Worm (Caenorhabditis elegans) whole organism, L2 larva: ENCODE measurements around the gene Y111B2A.21.

Experiments
- F13H6.1 ChIP-seq: sonication (generic microtip); optimal IDR thresholded peaks from 2 replicates; lab custom pipeline; 2016; ENCODE audit warnings: missing genetic modification characterization, missing compliant biosample characterization
- R02D3.7 ChIP-seq: fragments of 150-350 bp; optimal IDR thresholded peaks from 2 replicates; lab custom pipeline; 2014; ENCODE audit warnings: missing biosample characterization, missing genetic modification characterization
- Y55F3AM.14 ChIP-seq: fragments of 200-800 bp; sonication (Bioruptor generic); optimal IDR thresholded peaks from 2 replicates; lab custom pipeline; 2018; ENCODE audit warnings: mild to moderate bottlenecking, missing genetic modification characterization, missing compliant biosample characterization
- ZK546.5 ChIP-seq: sonication (generic microtip); optimal IDR thresholded peaks from 2 replicates; lab custom pipeline; 2017; ENCODE audit warnings: missing biosample characterization, missing genetic modification characterization
- alr-1 ChIP-seq: fragments of 150-350 bp; optimal IDR thresholded peaks from 2 replicates; lab custom pipeline; 2014; ENCODE audit warnings: missing biosample characterization, missing genetic modification characterization
- aly-2 ChIP-seq: fragments of 150-350 bp; optimal IDR thresholded peaks from 2 replicates; lab custom pipeline; 2014; ENCODE audit warnings: missing biosample characterization, missing genetic modification characterization
- ama-1 ChIP-seq: fragments of 150-350 bp; optimal IDR thresholded peaks from 2 replicates; lab custom pipeline; 2018; ENCODE audit warnings: inconsistent platforms
- ceh-16 ChIP-seq: fragments of 150-350 bp; optimal IDR thresholded peaks from 2 replicates; lab custom pipeline; 2014; ENCODE audit warnings: missing biosample characterization, missing genetic modification characterization
- ceh-82 ChIP-seq: fragments of 150-350 bp; optimal IDR thresholded peaks from 2 replicates; lab custom pipeline; 2014; ENCODE audit warnings: missing biosample characterization, missing genetic modification characterization
- crh-2 ChIP-seq: sonication (generic microtip); optimal IDR thresholded peaks from 2 replicates; lab custom pipeline; 2017; ENCODE audit warnings: missing biosample characterization, missing genetic modification characterization
- elt-1 ChIP-seq: fragments of 150-350 bp; optimal IDR thresholded peaks from 2 replicates; lab custom pipeline; 2014; ENCODE audit warnings: missing biosample characterization, missing genetic modification characterization
- fos-1 ChIP-seq: fragments of 150-350 bp; optimal IDR thresholded peaks from 2 replicates; lab custom pipeline; 2014; ENCODE audit warnings: missing biosample characterization, missing genetic modification characterization
- gmeb-1 ChIP-seq: fragments of 150-350 bp; optimal IDR thresholded peaks from 2 replicates; lab custom pipeline; 2014; ENCODE audit warnings: missing biosample characterization, missing genetic modification characterization
- lin-11 ChIP-seq: fragments of 150-350 bp; sonication (generic microtip); optimal IDR thresholded peaks from 2 replicates; lab custom pipeline; 2014; ENCODE audit warnings: missing biosample characterization, missing genetic modification characterization, inconsistent platforms, mixed read lengths
- lin-13 ChIP-seq: fragments of 150-350 bp; optimal IDR thresholded peaks from 2 replicates; lab custom pipeline; 2014; ENCODE audit warnings: missing biosample characterization, missing genetic modification reagents, missing genetic modification characterization
- lin-39 ChIP-seq: fragments of 150-350 bp; optimal IDR thresholded peaks from 2 replicates; lab custom pipeline; 2014; ENCODE audit warnings: missing biosample characterization, missing genetic modification reagents, missing genetic modification characterization
- lsy-2 ChIP-seq, 2 experiments: fragments of 150-350 bp in 1 of 2; sonication (generic microtip) in 1 of 2; optimal IDR thresholded peaks; 2 replicates each; lab custom pipeline; 2014 to 2017; ENCODE audit warnings: missing biosample characterization in 2 of 2, missing genetic modification characterization in 2 of 2
- mbf-1 ChIP-seq: sonication (generic microtip); optimal IDR thresholded peaks from 2 replicates; lab custom pipeline; 2017; ENCODE audit warnings: missing biosample characterization, missing genetic modification characterization
- mdl-1 ChIP-seq, 2 experiments: fragments of 150-350 bp in 1 of 2; sonication (generic microtip) in 1 of 2; optimal IDR thresholded peaks; 2 replicates each; lab custom pipeline; 2017; ENCODE audit warnings: missing biosample characterization in 2 of 2, missing genetic modification characterization in 2 of 2
- nhr-10 ChIP-seq: sonication (generic microtip); optimal IDR thresholded peaks from 2 replicates; lab custom pipeline; 2017; ENCODE audit warnings: missing biosample characterization, missing genetic modification characterization
- nhr-129 ChIP-seq: fragments of 150-350 bp; optimal IDR thresholded peaks from 2 replicates; lab custom pipeline; 2014; ENCODE audit warnings: missing biosample characterization, missing genetic modification characterization
- nhr-21 ChIP-seq: fragments of 150-350 bp; optimal IDR thresholded peaks from 2 replicates; lab custom pipeline; 2014; ENCODE audit warnings: missing biosample characterization, missing genetic modification characterization
- sma-3 ChIP-seq: sonication (generic microtip); optimal IDR thresholded peaks from 2 replicates; lab custom pipeline; 2016; ENCODE audit warnings: missing genetic modification reagents, missing genetic modification characterization, missing compliant biosample characterization
- snpc-4 ChIP-seq: fragments of 150-350 bp; optimal IDR thresholded peaks from 2 replicates; lab custom pipeline; 2014; ENCODE audit warnings: missing biosample characterization, missing genetic modification characterization
- unc-39 ChIP-seq: fragments of 150-350 bp; optimal IDR thresholded peaks from 2 replicates; lab custom pipeline; 2014; ENCODE audit warnings: missing biosample characterization, missing genetic modification characterization
- unc-62 ChIP-seq: fragments of 150-350 bp; optimal IDR thresholded peaks from 2 replicates; lab custom pipeline; 2014; ENCODE audit warnings: missing biosample characterization, missing genetic modification reagents, missing genetic modification characterization
- ztf-1 ChIP-seq: fragments of 200-800 bp; sonication (Bioruptor generic); conservative IDR thresholded peaks from 2 replicates; pipeline ENCODE4 v1.3.6; 2022; ENCODE audit warnings: missing genetic modification characterization, missing compliant biosample characterization

The Y111B2A.21 gene

ce11 chrIII:12785427-12785826 lies 39.2 kb downstream of the Y111B2A.21 start:
- no peak for TF ChIP-seq F13H6.1 (tag; lab: Kevin White, UChicago)

ce11 chrIII:12788239-12788638 lies 42.0 kb downstream of the Y111B2A.21 start:
- TF ChIP-seq Y55F3AM.14 (no peak), lsy-2 (tag; optimal IDR thresholded peaks at IDR 0.05; lab: Kevin White, UChicago) (no peak), alr-1 (tag; lab: Kevin White, UChicago) (no peak), nhr-21 (no peak)

- no peak for TF ChIP-seq ZK546.5
- no peak for TF ChIP-seq ztf-1 (GFP tag; lab: Robert Waterston, UW)
- TF ChIP-seq snpc-4, result no peak
- TF ChIP-seq fos-1, result no peak
- TF ChIP-seq lin-13 (GFP tag; lab: Kevin White, UChicago), result no peak
- no peak for TF ChIP-seq gmeb-1 (tag; lab: Kevin White, UChicago)
- no peak for TF ChIP-seq aly-2 (tag; lab: Kevin White, UChicago)
- no peak for TF ChIP-seq ceh-82 (tag; lab: Kevin White, UChicago)
- TF ChIP-seq lin-11, result no peak
- TF ChIP-seq unc-62 (GFP tag; lab: Kevin White, UChicago), result no peak
- TF ChIP-seq ama-1 (lab: Kevin White, UChicago), result no peak
- no peak for TF ChIP-seq mdl-1 (tag; optimal IDR thresholded peaks at IDR 0.05; lab: Kevin White, UChicago)
- TF ChIP-seq crh-2 (tag; lab: Kevin White, UChicago), result no peak
- no peak for TF ChIP-seq F13H6.1 (tag; lab: Kevin White, UChicago)
- no peak for TF ChIP-seq lin-39
- TF ChIP-seq nhr-129 (tag; lab: Kevin White, UChicago), result no peak
- TF ChIP-seq mbf-1, result no peak
- no peak for TF ChIP-seq lsy-2 (tag; optimal IDR thresholded peaks at IDR 0.05; lab: Kevin White, UChicago)
These were observed 43.2 kb downstream of the Y111B2A.21 start, which contains the start of gene BE10.1 for ce11 chrIII:12789420-12789819. BE10.1 (minus strand) TSS chrIII:12789520.

ce11 chrIII:12794200-12794599 lies 48.0 kb downstream of the Y111B2A.21 start:
- TF ChIP-seq lsy-2 (tag; optimal IDR thresholded peaks at IDR 0.05; lab: Kevin White, UChicago) (no peak), ceh-82 (tag; lab: Kevin White, UChicago) (no peak), sma-3 (GFP tag; lab: Kevin White, UChicago) (no peak), unc-62 (GFP tag; lab: Kevin White, UChicago) (no peak), ceh-16 (no peak), unc-39 (tag; lab: Kevin White, UChicago) (no peak), mbf-1 (no peak), nhr-21 (no peak), R02D3.7 (no peak), nhr-10 (tag; lab: Kevin White, UChicago) (no peak), snpc-4 (no peak), elt-1 (no peak), aly-2 (tag; lab: Kevin White, UChicago) (no peak), lin-11 (no peak)
